Worm (Caenorhabditis elegans): ENCODE measurements around the gene epac-1.

Gene epac-1

DNA sequence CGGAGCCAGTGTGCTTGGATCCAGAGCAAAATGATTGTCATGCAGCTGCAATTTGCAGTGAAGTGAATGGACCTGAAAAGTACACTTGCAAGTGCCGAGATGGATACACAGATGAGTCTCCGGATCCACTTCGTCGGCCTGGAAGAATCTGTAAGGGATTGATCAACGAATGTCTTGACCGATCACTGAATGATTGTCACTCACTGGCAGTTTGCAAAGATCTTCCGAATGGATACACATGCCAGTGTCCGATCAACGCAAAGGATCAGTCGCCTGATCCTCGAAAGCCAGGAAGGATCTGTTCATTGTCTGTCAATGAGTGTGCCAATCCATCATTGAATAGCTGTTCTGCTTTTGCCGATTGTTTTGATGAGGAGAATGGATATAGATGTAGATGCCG, 9.6 kb upstream of the epac-1 start:
- no peak for TF ChIP-seq ceh-9 (tag; optimal IDR thresholded peaks at IDR 0.05)
- TF ChIP-seq unc-55 (GFP tag; optimal IDR thresholded peaks at IDR 0.05): no peak
- no peak for TF ChIP-seq ceh-14 (tag; optimal IDR thresholded peaks at IDR 0.05)
- no peak for TF ChIP-seq hlh-30 (tag; optimal IDR thresholded peaks at IDR 0.05; ENCODE audit: insufficient read depth)
- TF ChIP-seq madf-2 (tag; optimal IDR thresholded peaks at IDR 0.05): no peak
- no peak for TF ChIP-seq mec-3 (tag; optimal IDR thresholded peaks at IDR 0.05; ENCODE audit: borderline replicate concordance)
- no peak for TF ChIP-seq ceh-18 (tag; optimal IDR thresholded peaks at IDR 0.05)
- TF ChIP-seq pax-1 (tag; optimal IDR thresholded peaks at IDR 0.05): no peak
- TF ChIP-seq ceh-45 (GFP tag; IDR thresholded peaks at IDR 0.05): no peak
- TF ChIP-seq ahr-1 (tag; optimal IDR thresholded peaks at IDR 0.05): no peak
- TF ChIP-seq zip-5 (tag; optimal IDR thresholded peaks at IDR 0.05): no peak
- TF ChIP-seq fax-1 (tag; optimal IDR thresholded peaks at IDR 0.05): no peak

- no peak for TF ChIP-seq madf-2 (tag; optimal IDR thresholded peaks at IDR 0.05)
- no peak for TF ChIP-seq mec-3 (tag; optimal IDR thresholded peaks at IDR 0.05; ENCODE audit: borderline replicate concordance)
- TF ChIP-seq ceh-2 (tag; optimal IDR thresholded peaks at IDR 0.05): no peak
- no peak for TF ChIP-seq pros-1 (tag; optimal IDR thresholded peaks at IDR 0.05)
- TF ChIP-seq ahr-1 (tag; optimal IDR thresholded peaks at IDR 0.05): no peak
- no peak for TF ChIP-seq unc-3 (GFP tag; conservative IDR thresholded peaks at IDR 0.05)
- TF ChIP-seq unc-3 (tag; optimal IDR thresholded peaks at IDR 0.05): no peak
- TF ChIP-seq nhr-11 (tag; optimal IDR thresholded peaks at IDR 0.05): no peak
- TF ChIP-seq dmd-4 (tag; optimal IDR thresholded peaks at IDR 0.05; ENCODE audit: borderline replicate concordance): no peak
Observed at ce11 chrIII:10181868-10182267, 7.1 kb upstream of the epac-1 start.

ce11 chrIII:10186160-10186559, 2.9 kb upstream of the epac-1 start, which contains the start of gene unc-47:
Gene unc-47, minus strand, starts transcription at chrIII:10186260.
- TF ChIP-seq ceh-31 (tag; optimal IDR thresholded peaks at IDR 0.05) (no peak), ceh-45 (GFP tag; IDR thresholded peaks at IDR 0.05) (no peak), che-1 (tag; optimal IDR thresholded peaks at IDR 0.05) (no peak), npax-4 (tag; optimal IDR thresholded peaks at IDR 0.05) (no peak), pha-4 (tag; optimal IDR thresholded peaks at IDR 0.05) (no peak), unc-86 (tag; optimal IDR thresholded peaks at IDR 0.05) (no peak), K02D7.2 (tag; optimal IDR thresholded peaks at IDR 0.05) (no peak), fkh-10 (GFP tag; optimal IDR thresholded peaks at IDR 0.05) (no peak), hlh-15 (tag; optimal IDR thresholded peaks at IDR 0.05) (no peak), C08G9.2 (tag; optimal IDR thresholded peaks at IDR 0.05) (no peak), eyg-1 (tag; optimal IDR thresholded peaks at IDR 0.05) (no peak), sdc-2 (tag; optimal IDR thresholded peaks at IDR 0.05) (no peak), K09A11.1 (tag; optimal IDR thresholded peaks at IDR 0.05; ENCODE audit: insufficient read depth) (no peak), ttx-3 (tag; optimal IDR thresholded peaks at IDR 0.05) (no peak), hlh-8 (tag; optimal IDR thresholded peaks at IDR 0.05) (no peak), pag-3 (tag; optimal IDR thresholded peaks at IDR 0.05; ENCODE audit: borderline replicate concordance) (no peak), ahr-1 (tag; optimal IDR thresholded peaks at IDR 0.05) (no peak)

DNA sequence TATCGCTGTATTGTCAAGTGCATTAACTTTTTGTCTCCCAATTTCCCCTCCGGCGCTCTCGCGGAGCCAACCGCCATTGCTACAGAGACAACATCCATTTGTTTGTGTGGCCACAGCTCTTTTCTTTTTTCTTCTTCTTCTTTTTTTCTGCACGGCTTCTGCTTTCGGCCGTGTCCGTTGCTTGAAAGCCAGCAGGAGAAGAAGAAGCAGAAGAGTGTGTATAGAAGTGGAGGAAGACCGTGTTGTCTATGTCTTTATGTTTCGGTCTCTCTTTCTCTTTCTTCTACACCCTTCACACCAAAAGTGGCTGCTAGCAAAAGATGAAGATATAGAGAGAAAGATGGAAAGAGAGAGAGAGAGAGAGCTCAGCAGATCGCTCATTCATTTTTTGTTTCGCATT, 1.2 kb upstream of the epac-1 start:
- TF ChIP-seq F13H6.1 (tag; optimal IDR thresholded peaks at IDR 0.05) (no peak), ceh-9 (tag; optimal IDR thresholded peaks at IDR 0.05) (no peak), mec-3 (tag; optimal IDR thresholded peaks at IDR 0.05; ENCODE audit: borderline replicate concordance) (no peak), eyg-1 (tag; optimal IDR thresholded peaks at IDR 0.05) (no peak), lim-6 (tag; optimal IDR thresholded peaks at IDR 0.05) (no peak), unc-42 (tag; optimal IDR thresholded peaks at IDR 0.05) (peak; percentile 68)

DNA sequence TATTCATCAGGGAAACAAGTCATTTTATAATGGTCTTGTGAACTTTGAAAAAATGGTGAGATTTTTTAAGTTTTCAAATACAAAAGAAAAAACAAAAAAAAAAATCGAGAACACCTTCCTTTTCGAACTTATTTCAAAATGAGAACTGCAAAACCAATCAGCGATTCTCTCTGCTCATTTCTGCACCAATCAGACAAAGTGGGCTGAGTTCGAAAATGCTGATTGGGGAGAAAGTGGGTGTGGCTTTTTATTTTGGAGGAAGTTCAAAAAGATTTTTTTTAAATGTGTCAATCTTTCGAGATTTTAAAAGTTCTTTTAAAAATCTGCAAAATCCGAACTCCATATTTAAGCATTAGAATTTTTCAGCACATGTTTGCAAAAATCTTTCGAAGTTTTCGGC, 5.6 kb downstream of the epac-1 start:
- TF ChIP-seq nfya-1 (tag; optimal IDR thresholded peaks at IDR 0.05): peak; percentile 48
- TF ChIP-seq sox-2 (GFP tag; IDR thresholded peaks at IDR 0.05): no peak
- TF ChIP-seq unc-42 (tag; optimal IDR thresholded peaks at IDR 0.05): no peak

Measured in whole organism, late embryonic.